Worm (Caenorhabditis elegans) whole organism, L1 larva: ENCODE data around the gene T12B5.14.

Experiments used
- C04F5.9 ChIP-seq: sonication (generic microtip); optimal IDR thresholded peaks from 2 replicates; lab custom pipeline; 2016; ENCODE audit warnings: missing genetic modification characterization, missing compliant biosample characterization
- C16A3.4 ChIP-seq: fragments of 150-350 bp; optimal IDR thresholded peaks from 2 replicates; lab custom pipeline; 2014; ENCODE audit warnings: missing biosample characterization, missing genetic modification characterization
- F16B12.6 ChIP-seq: fragments of 150-350 bp; optimal IDR thresholded peaks from 2 replicates; lab custom pipeline; 2014; ENCODE audit warnings: missing biosample characterization, missing genetic modification characterization
- Y116A8C.19 ChIP-seq: sonication (generic microtip); optimal IDR thresholded peaks from 2 replicates; lab custom pipeline; 2016; ENCODE audit warnings: missing compliant biosample characterization, missing genetic modification characterization, borderline replicate concordance
- aha-1 ChIP-seq: fragments of 150-350 bp; optimal IDR thresholded peaks from 2 replicates; lab custom pipeline; 2014; ENCODE audit warnings: missing biosample characterization, missing genetic modification characterization
- alr-1 ChIP-seq: fragments of 200-800 bp; sonication (Bioruptor generic); optimal IDR thresholded peaks from 2 replicates; lab custom pipeline; 2018; ENCODE audit warnings: borderline replicate concordance, mild to moderate bottlenecking, missing genetic modification characterization, missing compliant biosample characterization
- ama-1 ChIP-seq: fragments of 150-350 bp; optimal IDR thresholded peaks from 2 replicates; lab custom pipeline; 2014
- blmp-1 ChIP-seq: fragments of 150-350 bp; optimal IDR thresholded peaks from 2 replicates; lab custom pipeline; 2014; ENCODE audit warnings: missing biosample characterization, missing genetic modification characterization
- ceh-63 ChIP-seq: fragments of 200-800 bp; sonication (Bioruptor generic); optimal IDR thresholded peaks from 2 replicates; lab custom pipeline; 2018; ENCODE audit warnings: mild to moderate bottlenecking, missing genetic modification characterization, missing compliant biosample characterization
- ceh-82 ChIP-seq, 3 experiments: fragments of 150-350 bp in 1 of 3; sonication (generic microtip) in 2 of 3; optimal IDR thresholded peaks; 2 replicates each; lab custom pipeline; 2014 to 2017; ENCODE audit warnings: missing biosample characterization in 3 of 3, missing genetic modification characterization in 3 of 3
- ceh-88 ChIP-seq: fragments of 200-800 bp; sonication (Bioruptor generic); IDR thresholded peaks from 2 replicates; pipeline ENCODE4 v1.3.6; 2022; ENCODE audit warnings: missing genetic modification characterization, missing compliant biosample characterization
- dpl-1 ChIP-seq, 3 experiments: fragments of 150-350 bp in 2 of 3; sonication (generic microtip) in 1 of 3; optimal IDR thresholded peaks; 2 replicates each; lab custom pipeline; 2014 to 2017; ENCODE audit warnings: missing biosample characterization in 3 of 3, missing genetic modification characterization in 3 of 3, missing genetic modification reagents in 3 of 3
- efl-3 ChIP-seq: fragments of 200-800 bp; sonication (Bioruptor generic); optimal IDR thresholded peaks from 2 replicates; lab custom pipeline; 2018; ENCODE audit warnings: mild to moderate bottlenecking, missing genetic modification characterization, missing compliant biosample characterization
- ets-5 ChIP-seq: fragments of 200-800 bp; sonication (Bioruptor generic); IDR thresholded peaks from 2 replicates; pipeline ENCODE4 v1.3.6; 2022; ENCODE audit warnings: missing genetic modification characterization, missing compliant biosample characterization
- fkh-10 ChIP-seq: sonication (generic microtip); optimal IDR thresholded peaks from 2 replicates; lab custom pipeline; 2017; ENCODE audit warnings: missing biosample characterization, missing genetic modification reagents, missing genetic modification characterization
- fkh-4 ChIP-seq: sonication (generic microtip); optimal IDR thresholded peaks from 2 replicates; lab custom pipeline; 2016; ENCODE audit warnings: missing compliant biosample characterization, missing genetic modification characterization, borderline replicate concordance
- fkh-8 ChIP-seq: sonication (generic microtip); optimal IDR thresholded peaks from 2 replicates; lab custom pipeline; 2016; ENCODE audit warnings: mild to moderate bottlenecking, missing genetic modification characterization, missing compliant biosample characterization
- fos-1 ChIP-seq: fragments of 150-350 bp; optimal IDR thresholded peaks from 2 replicates; lab custom pipeline; 2014; ENCODE audit warnings: missing biosample characterization, missing genetic modification characterization
- grh-1 ChIP-seq: fragments of 200-800 bp; sonication (Bioruptor generic); IDR thresholded peaks from 2 replicates; pipeline ENCODE4 v1.3.6; 2022; ENCODE audit warnings: missing genetic modification reagents, missing genetic modification characterization, missing compliant biosample characterization
- hlh-4 ChIP-seq: sonication (generic microtip); optimal IDR thresholded peaks from 2 replicates; lab custom pipeline; 2016; ENCODE audit warnings: mild to moderate bottlenecking, missing genetic modification characterization, missing compliant biosample characterization
- isw-1 ChIP-seq: fragments of 200-800 bp; sonication (Bioruptor generic); IDR thresholded peaks from 2 replicates; pipeline ENCODE4 v1.3.6; 2022; ENCODE audit warnings: missing genetic modification characterization, missing compliant biosample characterization
- jun-1 ChIP-seq: fragments of 150-350 bp; optimal IDR thresholded peaks from 2 replicates; lab custom pipeline; 2014; ENCODE audit warnings: missing biosample characterization, missing genetic modification reagents, missing genetic modification characterization
- lin-14 ChIP-seq: fragments of 200-800 bp; sonication (Bioruptor generic); optimal IDR thresholded peaks from 2 replicates; lab custom pipeline; 2018; ENCODE audit warnings: mild to moderate bottlenecking, missing genetic modification characterization, moderate library complexity, missing compliant biosample characterization
- lin-15B ChIP-seq: fragments of 150-350 bp; sonication (generic microtip); optimal IDR thresholded peaks from 3 replicates; lab custom pipeline; 2014; ENCODE audit warnings: missing biosample characterization, missing genetic modification characterization
- lin-35 ChIP-seq, 2 experiments: fragments of 150-350 bp; optimal IDR thresholded peaks; 2 replicates each; lab custom pipeline; 2014; ENCODE audit warnings: missing biosample characterization in 2 of 2, missing genetic modification characterization in 2 of 2, missing genetic modification reagents in 2 of 2
- lin-39 ChIP-seq: fragments of 150-350 bp; optimal IDR thresholded peaks from 2 replicates; lab custom pipeline; 2014; ENCODE audit warnings: missing biosample characterization, missing genetic modification reagents, missing genetic modification characterization
- lir-3 ChIP-seq: sonication (generic microtip); optimal IDR thresholded peaks from 2 replicates; lab custom pipeline; 2016; ENCODE audit warnings: mild to moderate bottlenecking, missing genetic modification characterization, moderate library complexity, missing compliant biosample characterization; ENCODE audit not compliant: poor library complexity
- mab-9 ChIP-seq: fragments of 200-800 bp; sonication (Bioruptor generic); IDR thresholded peaks from 2 replicates; pipeline ENCODE4 v1.3.6; 2022; ENCODE audit warnings: missing genetic modification reagents, missing genetic modification characterization, missing compliant biosample characterization
- mdl-1 ChIP-seq, 2 experiments: fragments of 150-350 bp; optimal IDR thresholded peaks; 2 replicates each; lab custom pipeline; 2014 to 2017; ENCODE audit warnings: missing biosample characterization in 2 of 2, missing genetic modification characterization in 2 of 2, inconsistent platforms in 1 of 2
- nhr-12 ChIP-seq: sonication (generic microtip); optimal IDR thresholded peaks from 2 replicates; lab custom pipeline; 2017; ENCODE audit warnings: missing biosample characterization, missing genetic modification characterization
- nhr-19 ChIP-seq: fragments of 200-800 bp; sonication (Bioruptor generic); conservative IDR thresholded peaks from 2 replicates; pipeline ENCODE4 v1.3.6; 2022; ENCODE audit warnings: missing genetic modification characterization, missing compliant biosample characterization
- nhr-20 ChIP-seq: sonication (generic microtip); optimal IDR thresholded peaks from 2 replicates; lab custom pipeline; 2016; ENCODE audit warnings: mild to moderate bottlenecking, missing genetic modification characterization, missing compliant biosample characterization
- nhr-28 ChIP-seq: fragments of 150-350 bp; optimal IDR thresholded peaks from 2 replicates; lab custom pipeline; 2014; ENCODE audit warnings: missing biosample characterization, missing genetic modification characterization
- nhr-71 ChIP-seq: sonication (generic microtip); optimal IDR thresholded peaks from 2 replicates; lab custom pipeline; 2016; ENCODE audit warnings: mild to moderate bottlenecking, missing genetic modification characterization, moderate library complexity, missing compliant biosample characterization
- nhr-76 ChIP-seq: sonication (generic microtip); optimal IDR thresholded peaks from 2 replicates; lab custom pipeline; 2017; ENCODE audit warnings: missing biosample characterization, missing genetic modification characterization
- nhr-85 ChIP-seq: sonication (generic microtip); peaks from one replicate; lab custom pipeline; 2016; ENCODE audit warnings: missing genetic modification characterization, inconsistent platforms, missing compliant biosample characterization
- nhr-90 ChIP-seq: sonication (generic microtip); optimal IDR thresholded peaks from 2 replicates; lab custom pipeline; 2016; ENCODE audit warnings: mild to moderate bottlenecking, missing genetic modification characterization, missing compliant biosample characterization; ENCODE audit not compliant: poor library complexity
- pag-3 ChIP-seq: sonication (generic microtip); optimal IDR thresholded peaks from 2 replicates; lab custom pipeline; 2017; ENCODE audit warnings: missing genetic modification characterization, mild to moderate bottlenecking, missing compliant biosample characterization, antibody characterized with exemption, borderline replicate concordance; ENCODE audit not compliant: insufficient read depth
- pax-3 ChIP-seq: fragments of 200-800 bp; sonication (Bioruptor generic); optimal IDR thresholded peaks from 2 replicates; lab custom pipeline; 2018; ENCODE audit warnings: mild to moderate bottlenecking, missing genetic modification characterization, moderate library complexity, missing compliant biosample characterization
- pqm-1 ChIP-seq: sonication (generic microtip); optimal IDR thresholded peaks from 3 replicates; lab custom pipeline; 2017; ENCODE audit warnings: missing biosample characterization, missing genetic modification characterization
- skn-1 ChIP-seq: fragments of 150-350 bp; optimal IDR thresholded peaks from 2 replicates; lab custom pipeline; 2014; ENCODE audit warnings: missing biosample characterization, missing genetic modification characterization
- snu-23 ChIP-seq: sonication (generic microtip); optimal IDR thresholded peaks from 2 replicates; lab custom pipeline; 2016; ENCODE audit warnings: missing genetic modification characterization, missing compliant biosample characterization
- sptf-1 ChIP-seq: fragments of 150-350 bp; optimal IDR thresholded peaks from 2 replicates; lab custom pipeline; 2014; ENCODE audit warnings: missing biosample characterization, missing genetic modification characterization
- sup-37 ChIP-seq: fragments of 200-800 bp; sonication (Bioruptor generic); optimal IDR thresholded peaks from 2 replicates; lab custom pipeline; 2018; ENCODE audit warnings: mild to moderate bottlenecking, missing genetic modification characterization, missing compliant biosample characterization
- tbx-2 ChIP-seq: sonication (generic microtip); optimal IDR thresholded peaks from 2 replicates; lab custom pipeline; 2016; ENCODE audit warnings: missing genetic modification characterization, missing compliant biosample characterization
- tlp-1 ChIP-seq: fragments of 150-350 bp; optimal IDR thresholded peaks from 2 replicates; lab custom pipeline; 2014; ENCODE audit warnings: missing biosample characterization, missing genetic modification characterization
- unc-86 ChIP-seq: sonication (generic microtip); optimal IDR thresholded peaks from 2 replicates; lab custom pipeline; 2016; ENCODE audit warnings: missing genetic modification characterization, missing compliant biosample characterization
- unc-98 ChIP-seq: fragments of 200-800 bp; sonication (Bioruptor generic); IDR thresholded peaks from 2 replicates; pipeline ENCODE4 v1.3.6; 2022; ENCODE audit warnings: missing genetic modification characterization, missing compliant biosample characterization
- vab-15 ChIP-seq: sonication (generic microtip); optimal IDR thresholded peaks from 2 replicates; lab custom pipeline; 2017; ENCODE audit warnings: missing genotype, mild to moderate bottlenecking, missing genetic modification characterization, missing compliant biosample characterization
- zag-1 ChIP-seq: fragments of 150-350 bp; optimal IDR thresholded peaks from 2 replicates; lab custom pipeline; 2014; ENCODE audit warnings: missing biosample characterization, missing genetic modification characterization
- zip-4 ChIP-seq: fragments of 200-800 bp; sonication (Bioruptor generic); optimal IDR thresholded peaks from 2 replicates; lab custom pipeline; 2018; ENCODE audit warnings: mild to moderate bottlenecking, missing genetic modification characterization, moderate library complexity, missing compliant biosample characterization
- ztf-11 ChIP-seq, 2 experiments: sonication (generic microtip); optimal IDR thresholded peaks; 2 replicates each; lab custom pipeline; 2016 to 2017; ENCODE audit warnings: missing genetic modification characterization in 2 of 2, missing biosample characterization in 1 of 2, missing compliant biosample characterization in 1 of 2
- ztf-4 ChIP-seq: fragments of 150-350 bp; optimal IDR thresholded peaks from 2 replicates; lab custom pipeline; 2014; ENCODE audit warnings: missing biosample characterization, missing genetic modification characterization

T12B5.14 gene

DNA sequence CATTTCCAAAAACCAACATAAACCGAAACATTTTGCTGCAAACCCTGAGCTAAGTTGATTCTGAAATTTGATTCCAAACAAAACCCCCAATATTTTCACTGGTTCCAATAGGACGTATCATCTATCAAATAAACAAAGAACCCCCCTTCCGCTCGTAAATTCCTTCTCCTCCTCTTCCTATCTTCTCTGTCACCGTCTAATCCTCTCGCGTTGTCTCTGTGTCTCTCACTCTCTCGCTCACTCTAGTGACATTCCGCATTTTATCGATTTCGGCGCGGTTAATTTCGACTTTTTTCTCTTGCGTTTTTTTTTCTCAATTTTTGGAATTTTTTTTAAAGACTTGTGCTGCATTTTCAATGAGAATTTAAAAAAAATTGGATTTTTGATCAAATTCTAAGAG, 27.3 kb downstream of the T12B5.14 start (continued):
- TF ChIP-seq fkh-10 (GFP tag; lab: Kevin White, UChicago) = no peak
- no peak for TF ChIP-seq Y116A8C.19 (tag; lab: Kevin White, UChicago)
- no peak for TF ChIP-seq unc-98 (GFP tag; lab: Robert Waterston, UW)
- TF ChIP-seq lin-35 (GFP tag; optimal IDR thresholded peaks at IDR 0.05; lab: Kevin White, UChicago) = peak; percentile 19 to 61
- TF ChIP-seq pax-3 = no peak
- TF ChIP-seq isw-1 = no peak
- TF ChIP-seq lin-15B = no peak
- TF ChIP-seq vab-15 (tag; lab: Kevin White, UChicago) = no peak
- no peak for TF ChIP-seq nhr-76
- no peak for TF ChIP-seq zip-4 (GFP tag; lab: Kevin White, UChicago)
- TF ChIP-seq C16A3.4 = peak; percentile 16
- no peak for TF ChIP-seq nhr-85 (tag; lab: Kevin White, UChicago)
- TF ChIP-seq skn-1 (tag; lab: Kevin White, UChicago) = no peak
- no peak for TF ChIP-seq hlh-4 (tag; lab: Kevin White, UChicago)
- TF ChIP-seq ama-1 (lab: Kevin White, UChicago) = no peak
- no peak for TF ChIP-seq mab-9 (GFP tag; lab: Robert Waterston, UW)
- TF ChIP-seq fos-1 = no peak
- TF ChIP-seq tlp-1 (tag; lab: Kevin White, UChicago) = no peak
- TF ChIP-seq pqm-1 (tag; lab: Kevin White, UChicago) = no peak
- TF ChIP-seq aha-1 (tag; lab: Kevin White, UChicago) = no peak
- TF ChIP-seq F16B12.6 (tag; lab: Kevin White, UChicago) = peak; percentile 21
- TF ChIP-seq nhr-71 (tag; lab: Kevin White, UChicago) = no peak
- TF ChIP-seq mdl-1 (tag; optimal IDR thresholded peaks at IDR 0.05; lab: Kevin White, UChicago) = peak in 1 of 2 experiments; percentile 15
- TF ChIP-seq blmp-1 (tag; lab: Kevin White, UChicago) = peak; percentile 49
- no peak for TF ChIP-seq ztf-4 (tag; lab: Kevin White, UChicago)
- no peak for TF ChIP-seq nhr-90 (tag; lab: Kevin White, UChicago)
- TF ChIP-seq lir-3 = no peak
- TF ChIP-seq nhr-28 (tag; lab: Kevin White, UChicago) = no peak
- no peak for TF ChIP-seq lin-39 (tag; lab: Kevin White, UChicago)
- TF ChIP-seq jun-1 (tag; lab: Kevin White, UChicago) = no peak
- no peak for TF ChIP-seq sptf-1 (tag; lab: Kevin White, UChicago)
- TF ChIP-seq nhr-12 (tag; lab: Kevin White, UChicago) = no peak
- TF ChIP-seq ets-5 (GFP tag; lab: Robert Waterston, UW) = no peak
- TF ChIP-seq alr-1 = no peak
- no peak for TF ChIP-seq ceh-88 (GFP tag; lab: Robert Waterston, UW)
- no peak for TF ChIP-seq ztf-11 (tag; optimal IDR thresholded peaks at IDR 0.05; lab: Kevin White, UChicago)
- TF ChIP-seq pag-3 (tag; lab: Kevin White, UChicago) = no peak
- no peak for TF ChIP-seq zag-1 (tag; lab: Kevin White, UChicago)
- TF ChIP-seq snu-23 = peak; percentile 62
- TF ChIP-seq ceh-82 (tag; optimal IDR thresholded peaks at IDR 0.05; lab: Kevin White, UChicago) = peak; percentile 13 to 68 (median 40)
- no peak for TF ChIP-seq efl-3 (GFP tag; lab: Kevin White, UChicago)
- no peak for TF ChIP-seq grh-1
- no peak for TF ChIP-seq fkh-4 (tag; lab: Kevin White, UChicago)
- peak; percentile 79 for TF ChIP-seq lin-14
- peak; percentile 20 for TF ChIP-seq nhr-20 (tag; lab: Kevin White, UChicago)
- peak; percentile 11; the same call in 1 of the 2 replicates for TF ChIP-seq nhr-19 (GFP tag; lab: Robert Waterston, UW)
- TF ChIP-seq C04F5.9 (tag; lab: Kevin White, UChicago) = no peak
- TF ChIP-seq dpl-1 (GFP tag; optimal IDR thresholded peaks at IDR 0.05; lab: Kevin White, UChicago) = peak; percentile 0 to 3 (median 2)
- no peak for TF ChIP-seq fkh-8 (tag; lab: Kevin White, UChicago)
- no peak for TF ChIP-seq unc-86 (tag; lab: Kevin White, UChicago)
- no peak for TF ChIP-seq sup-37 (GFP tag; lab: Kevin White, UChicago)
- TF ChIP-seq ceh-63 (GFP tag; lab: Kevin White, UChicago) = no peak
- peak; percentile 23 for TF ChIP-seq tbx-2
